Fruit fly (Drosophila melanogaster) whole organism, larva: ENCODE results near the gene eIF1A.
A peak's percentile ranks its signal among the peaks of the same experiment; 100 is the strongest.

Source experiments
- noc ChIP-seq: fragments of 200-800 bp; sonication (Bioruptor generic); optimal IDR thresholded peaks from 3 replicates; lab custom pipeline; 2019; ENCODE audit warnings: missing biosample characterization, mild to moderate bottlenecking, missing genetic modification characterization, moderate library complexity

Gene eIF1A

DNA sequence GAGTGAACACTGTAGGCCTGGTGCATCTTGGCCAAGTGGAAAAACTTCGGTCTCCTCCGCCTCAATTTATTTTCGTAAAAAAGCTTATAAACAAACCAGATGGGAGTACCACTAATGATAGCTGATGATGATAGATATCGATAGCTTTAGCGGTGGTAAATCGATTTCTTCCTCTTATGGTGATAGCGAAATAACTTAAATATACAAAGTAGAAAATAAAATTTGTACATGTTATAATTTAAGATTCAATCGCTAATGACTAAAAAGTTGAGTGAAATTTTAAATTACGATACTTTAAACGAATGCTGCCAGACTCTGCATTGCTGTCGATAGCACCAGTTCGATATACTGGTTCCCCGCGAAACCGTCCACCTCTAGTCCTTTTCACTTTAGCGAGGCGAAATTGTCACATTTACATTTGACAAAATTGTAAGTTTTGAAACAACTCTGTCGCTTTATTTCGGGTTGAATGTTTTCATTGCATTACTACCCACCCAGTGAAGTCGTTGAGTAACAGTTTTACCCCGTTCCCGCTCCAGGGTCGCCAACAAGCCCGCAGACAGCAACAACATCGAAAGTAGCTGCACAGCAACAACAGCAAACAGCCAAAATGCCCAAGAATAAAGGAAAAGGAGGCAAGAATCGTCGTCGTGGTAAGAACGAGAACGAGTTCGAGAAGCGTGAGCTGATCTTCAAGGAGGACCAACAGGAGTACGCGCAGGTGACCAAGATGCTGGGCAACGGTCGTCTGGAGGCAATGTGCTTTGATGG, at the start of gene eIF1A, which contains the start of gene Vps39:
Gene eIF1A, plus strand, starts transcription at position 338 of the 771 bp plus-strand sequence.
Gene Vps39, minus strand, starts transcription at position 119 of the 771 bp plus-strand sequence.
- no peak for TF ChIP-seq noc (tag; lab: Kevin White, UChicago)

DNA sequence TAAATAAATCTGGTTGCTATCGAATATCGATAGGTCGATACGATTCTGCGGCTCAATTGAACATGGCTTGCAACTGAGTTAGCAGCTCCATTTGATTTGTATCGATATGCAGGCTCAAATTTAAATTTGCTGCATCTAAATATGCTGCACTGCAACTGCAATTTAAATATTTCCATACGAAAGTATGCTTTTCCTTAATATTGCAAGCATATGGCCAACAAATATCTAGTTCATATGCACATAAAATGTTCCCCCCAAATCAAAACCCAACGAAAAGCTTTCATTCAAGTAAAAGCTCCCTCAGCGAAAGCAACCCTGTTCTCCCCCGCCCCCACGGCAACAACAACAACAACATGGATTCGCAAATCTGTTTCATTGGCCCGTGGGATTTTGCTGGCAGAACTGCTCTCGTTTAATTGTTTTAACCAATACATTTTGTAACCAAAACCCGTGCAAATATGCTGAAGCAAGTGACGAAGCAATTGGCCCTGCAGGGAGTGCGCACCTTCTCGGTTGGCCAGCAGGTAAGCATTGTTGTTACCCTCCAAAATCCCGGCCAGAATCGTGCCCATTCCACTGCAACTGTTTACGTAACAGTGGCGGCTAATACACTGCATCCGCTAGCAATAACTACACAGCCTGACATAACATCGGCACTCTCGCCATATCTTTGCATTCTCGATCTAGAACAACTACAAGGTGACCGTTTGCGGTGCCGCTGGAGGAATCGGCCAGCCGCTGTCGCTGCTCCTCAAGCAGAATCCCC, 48.2 kb upstream of the eIF1A start, which contains the start of the genes CG7168 and Mdh2:
Gene CG7168, minus strand, starts transcription at position 40 of the 766 bp plus-strand sequence.
Gene Mdh2, plus strand, starts transcription at position 354 of the 766 bp plus-strand sequence.
- TF ChIP-seq noc (tag; lab: Kevin White, UChicago), result no peak

DNA sequence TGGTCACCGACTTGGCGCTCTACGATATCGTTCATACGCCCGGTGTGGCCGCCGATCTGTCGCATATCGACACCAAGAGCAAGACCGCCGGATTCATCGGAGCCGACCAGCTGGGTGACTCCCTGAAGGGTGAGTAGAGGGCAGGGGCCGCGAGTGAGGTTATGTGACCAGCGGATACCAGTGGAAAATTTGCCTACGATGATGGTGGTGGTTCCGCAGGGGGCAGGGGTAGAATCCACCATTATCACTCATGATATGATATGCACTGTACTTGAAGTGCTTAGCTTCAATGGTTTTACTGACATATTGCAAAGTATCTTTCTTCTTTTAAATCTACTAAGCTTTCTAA, 47.7 kb upstream of the eIF1A start:
- TF ChIP-seq noc (tag; lab: Kevin White, UChicago), result no peak

DNA sequence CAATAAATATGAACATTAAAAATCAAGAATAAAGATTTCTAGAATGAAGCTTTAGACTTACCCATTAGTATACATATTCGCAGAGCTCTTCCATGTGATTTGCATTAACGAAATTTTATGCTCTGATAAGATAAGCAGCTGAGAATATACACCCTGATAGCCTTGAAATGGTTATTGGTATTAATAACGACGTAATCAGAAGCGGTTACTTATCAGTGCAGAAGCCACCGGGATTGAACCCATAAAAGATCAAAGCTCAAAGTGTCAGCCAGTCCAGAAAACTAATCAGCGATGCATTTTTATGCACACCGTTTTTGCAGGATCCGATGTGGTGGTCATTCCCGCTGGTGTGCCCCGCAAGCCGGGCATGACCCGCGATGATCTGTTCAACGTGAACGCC, 47.1 kb upstream of the eIF1A start:
- TF ChIP-seq noc (tag; lab: Kevin White, UChicago), result no peak

DNA sequence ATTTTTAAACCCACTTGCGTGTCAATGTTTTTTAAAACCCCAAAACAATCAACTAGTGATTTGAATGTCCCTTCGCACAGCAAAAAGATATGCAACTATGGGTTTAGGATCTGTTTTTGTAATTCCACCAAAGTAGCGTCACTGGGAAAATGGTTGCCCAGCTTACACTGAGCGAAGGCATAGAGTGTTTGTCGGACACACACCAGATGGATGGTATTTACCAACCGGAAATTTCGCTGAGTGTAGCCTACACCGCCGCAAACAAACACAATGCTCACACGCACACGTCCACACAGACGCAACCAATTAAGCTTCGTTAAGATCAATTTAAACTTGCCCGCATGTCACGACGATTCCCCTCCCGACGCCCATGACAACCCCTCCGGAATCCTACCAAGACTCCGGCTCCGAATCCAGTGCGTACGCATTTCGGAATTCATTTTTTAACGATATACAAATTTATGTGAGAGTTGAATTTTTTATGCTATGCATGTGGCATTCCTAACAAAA, 45.7 kb upstream of the eIF1A start:
- no peak for TF ChIP-seq noc (tag; lab: Kevin White, UChicago)

DNA sequence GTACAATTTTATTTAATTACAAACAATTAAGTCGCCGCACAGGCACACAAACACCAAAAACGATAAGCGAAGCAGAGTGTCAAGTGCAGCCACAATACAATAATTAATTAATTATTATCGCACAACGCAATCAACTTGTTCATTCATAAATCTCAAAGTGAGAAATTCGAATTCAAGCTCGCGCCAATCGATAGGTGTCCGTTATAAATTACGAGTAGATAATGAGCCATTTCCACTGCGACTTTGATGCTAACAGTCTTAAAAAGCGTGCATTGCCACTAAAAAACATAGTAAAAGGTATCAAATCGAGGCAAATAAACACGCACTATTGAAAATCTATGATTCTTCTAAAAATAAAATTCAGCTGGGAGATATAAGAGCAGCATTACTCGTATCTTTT, 44.2 kb upstream of the eIF1A start:
- TF ChIP-seq noc (tag; lab: Kevin White, UChicago), result no peak

DNA sequence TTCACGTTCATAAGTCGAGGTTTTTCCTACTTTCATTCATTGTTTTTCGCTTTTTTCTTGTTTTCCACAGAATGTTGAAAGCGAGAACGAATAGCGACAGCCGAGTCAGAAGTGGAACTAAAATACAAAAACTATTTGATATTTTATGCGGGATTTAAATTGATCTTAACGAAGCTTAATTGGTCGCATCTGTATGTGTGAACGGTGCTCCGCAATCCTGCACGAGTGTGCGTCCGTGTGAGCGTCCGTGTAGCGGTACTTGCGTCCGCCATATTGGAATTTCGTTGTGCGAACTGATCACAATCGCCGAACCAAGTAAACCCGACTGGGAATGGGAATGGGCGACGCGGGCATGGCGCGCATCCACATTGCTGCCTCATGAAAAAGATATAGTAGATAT, 42.3 kb upstream of the eIF1A start:
- TF ChIP-seq noc (tag; lab: Kevin White, UChicago), result no peak

DNA sequence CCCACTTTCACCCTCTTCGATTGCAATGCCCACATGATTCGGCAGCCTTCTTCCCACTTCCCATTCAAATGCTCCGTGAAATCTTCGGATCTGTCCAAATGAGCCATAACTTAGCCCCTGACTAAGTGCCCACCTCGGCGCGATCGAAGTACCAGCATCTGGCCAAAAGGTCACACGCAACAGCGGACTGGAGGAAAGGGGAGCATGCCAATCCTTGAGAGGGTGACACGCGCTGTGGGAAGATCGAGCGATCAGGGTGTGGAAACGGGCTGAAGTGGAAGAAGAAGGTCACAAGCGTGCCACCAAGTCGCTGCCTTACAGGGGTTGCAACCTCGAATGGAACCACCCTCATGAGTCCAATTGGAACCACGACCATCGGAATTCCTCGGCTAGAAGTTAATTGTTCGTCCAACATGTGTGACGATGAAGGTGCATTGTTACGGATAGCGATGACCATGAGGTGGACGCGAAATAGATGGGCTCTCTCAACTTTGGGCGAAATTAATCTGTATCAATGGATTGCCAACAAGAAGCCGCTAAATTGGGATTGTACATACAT, 39.7 kb upstream of the eIF1A start:
- no peak for TF ChIP-seq noc (tag; lab: Kevin White, UChicago)

DNA sequence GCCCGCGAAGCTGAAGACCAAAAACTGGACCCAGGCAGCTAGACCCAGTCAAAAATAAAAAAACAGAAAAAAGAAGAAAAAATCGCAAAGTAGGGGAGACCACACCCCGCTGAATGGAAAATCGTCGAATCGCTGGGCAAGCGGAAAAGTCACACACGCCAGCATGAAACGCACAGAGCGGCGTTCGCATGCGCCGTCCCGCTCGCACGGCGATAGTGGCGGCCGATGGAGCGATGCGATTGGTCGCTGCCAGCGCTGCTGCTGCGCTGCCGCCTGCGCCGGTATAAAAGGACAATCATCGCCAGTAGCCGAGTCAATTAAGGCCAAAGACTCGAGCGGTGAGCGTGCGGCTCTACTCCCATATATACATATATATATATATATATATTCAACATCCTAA, 38.6 kb upstream of the eIF1A start, which contains the start of gene repo:
Gene repo, plus strand, starts transcription at position 314 of the 400 bp plus-strand sequence.
- TF ChIP-seq noc (tag; lab: Kevin White, UChicago), result no peak

DNA sequence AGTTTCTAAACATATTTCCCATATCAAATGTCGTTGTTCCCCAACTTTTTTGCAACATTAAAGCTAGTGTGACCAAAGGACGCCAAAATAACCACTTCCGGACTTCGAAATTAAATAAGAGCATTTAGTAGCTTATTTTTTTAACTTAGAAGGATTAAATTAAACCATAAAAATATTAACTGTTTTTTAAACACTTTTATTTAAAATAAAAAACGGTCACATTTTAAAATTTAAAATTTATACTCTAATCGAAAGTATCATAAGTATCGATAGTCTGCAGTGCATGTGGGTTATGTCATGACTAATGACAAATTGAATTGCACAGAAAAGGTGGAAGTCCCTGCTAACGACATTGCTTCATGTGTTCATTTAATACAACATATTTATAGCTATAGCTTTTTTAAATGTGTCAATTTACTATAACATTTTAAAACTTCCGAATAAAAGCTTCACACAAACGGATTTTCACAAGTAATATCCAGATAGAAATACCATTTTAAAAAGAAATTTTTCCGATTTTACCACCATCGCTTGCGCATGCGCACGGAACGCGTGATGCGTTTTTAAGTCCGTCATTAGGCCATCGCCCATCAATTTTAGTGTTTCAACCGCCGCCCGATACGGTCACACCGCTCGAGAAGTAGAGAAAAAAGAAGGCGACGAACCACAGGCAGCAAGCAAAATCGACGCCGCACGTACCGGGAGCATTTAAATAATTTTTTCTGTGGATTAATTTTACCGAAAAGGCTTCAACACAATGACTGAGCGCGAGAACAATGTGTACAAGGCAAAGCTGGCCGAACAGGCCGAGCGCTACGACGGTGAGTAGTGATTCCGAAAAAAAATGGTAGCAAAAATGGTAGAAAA, 32.1 kb upstream of the eIF1A start, which contains the start of the genes CG7156 and 14-3-3epsilon:
Gene CG7156, minus strand, starts transcription at position 71 of the 867 bp plus-strand sequence.
Gene 14-3-3epsilon, plus strand, starts transcription at position 443 of the 867 bp plus-strand sequence.
- TF ChIP-seq noc (tag; lab: Kevin White, UChicago), result peak; percentile 34

DNA sequence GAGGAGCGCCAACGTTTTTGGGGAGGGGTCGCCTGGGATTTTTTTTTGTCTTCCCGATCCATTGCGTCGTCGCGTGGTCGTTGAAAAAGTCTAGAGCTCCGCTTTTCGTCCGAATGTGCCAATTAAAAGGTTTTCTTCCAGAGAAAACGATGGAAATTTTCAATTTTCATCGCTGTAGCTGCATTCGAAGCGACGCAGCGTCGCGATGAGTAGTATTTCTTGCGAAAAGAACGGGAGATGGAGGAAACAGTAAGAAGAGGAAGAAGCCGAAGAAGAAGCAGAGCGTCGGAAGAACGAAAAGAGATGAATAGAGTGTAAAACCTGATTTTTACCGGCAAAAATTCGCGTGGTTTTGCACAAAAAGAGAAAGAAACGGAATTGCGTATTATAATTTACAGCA, 31.5 kb upstream of the eIF1A start:
- no peak for TF ChIP-seq noc (tag; lab: Kevin White, UChicago)

DNA sequence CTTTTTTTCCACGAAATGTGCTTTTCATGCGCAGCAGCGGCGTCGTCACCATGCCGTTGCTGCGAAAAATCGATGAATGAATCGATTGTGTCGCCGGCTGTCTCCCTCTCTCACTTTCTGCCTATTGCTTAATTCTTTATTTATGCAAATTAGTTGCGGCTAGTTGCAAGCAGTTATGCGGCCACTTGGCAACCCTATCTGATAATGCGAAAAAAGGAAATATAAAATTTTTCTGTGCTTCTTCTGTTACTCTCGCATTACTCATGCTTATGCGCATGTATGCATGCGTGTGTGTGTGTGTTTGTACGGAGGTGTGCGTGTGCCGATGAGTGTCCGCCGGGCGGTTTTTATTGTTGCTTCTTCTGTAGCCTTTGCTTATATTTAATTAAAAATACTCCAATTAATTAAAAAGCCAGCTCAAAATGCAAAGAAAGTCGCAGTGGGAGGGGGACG, 30.7 kb upstream of the eIF1A start:
- peak; percentile 4 for TF ChIP-seq noc (tag; lab: Kevin White, UChicago)

DNA sequence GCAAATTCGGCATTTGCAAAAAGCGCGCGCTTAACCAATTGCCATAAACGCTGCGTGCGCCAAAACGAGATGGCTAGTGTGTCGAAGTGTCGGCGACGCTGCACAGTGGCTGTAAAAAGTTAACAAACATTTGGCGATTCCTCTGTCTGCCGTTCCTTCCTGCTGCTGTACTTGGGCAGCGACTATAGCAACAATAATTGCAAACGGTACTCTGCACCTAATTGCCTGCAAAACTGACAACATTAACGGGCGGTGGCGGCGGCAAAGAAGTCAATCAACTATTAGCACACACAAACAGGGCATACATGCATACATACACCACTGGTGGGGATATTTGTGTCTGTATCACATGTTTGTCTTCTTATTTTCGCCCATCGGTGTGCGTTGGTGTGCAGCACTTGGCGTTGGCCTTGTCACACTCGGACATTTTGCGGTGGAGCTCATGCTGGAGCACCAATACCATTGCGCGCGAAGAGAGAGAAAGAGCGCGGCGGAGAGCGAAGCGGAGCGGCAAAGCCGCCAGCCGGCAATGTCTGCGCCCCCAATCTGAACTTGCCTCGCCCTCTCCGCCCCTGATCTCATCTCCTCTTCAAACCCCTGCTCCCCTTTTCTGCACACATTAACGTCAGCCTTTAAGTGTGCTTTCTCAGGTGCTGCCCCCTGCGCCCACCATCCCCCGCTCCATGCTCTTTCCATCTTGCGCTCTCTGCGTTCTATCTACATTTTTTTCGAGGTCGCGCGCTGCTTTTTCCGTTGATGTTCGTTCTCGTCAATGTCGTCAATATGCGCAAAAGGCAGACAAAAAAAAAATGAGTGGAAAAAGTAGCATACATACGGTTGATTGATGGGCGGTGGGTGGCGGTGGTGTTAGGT, 30.1 kb upstream of the eIF1A start:
- peak; percentile 70 for TF ChIP-seq noc (tag; lab: Kevin White, UChicago)
